Worm (Caenorhabditis elegans) whole organism, dauer: ENCODE measurements around the gene E02H4.8.

Experiments used
- unc-62 ChIP-seq: sonication (generic microtip); optimal IDR thresholded peaks from 2 replicates; lab custom pipeline; 2017; ENCODE audit warnings: missing biosample characterization, missing genetic modification reagents, missing genetic modification characterization

E02H4.8 gene

ce11 chrX:14263473-14263872 is at the start of gene E02H4.8:
Gene E02H4.8, minus strand, starts transcription at chrX:14263573.
- no peak for TF ChIP-seq unc-62 (GFP tag; lab: Kevin White, UChicago)

ce11 chrX:14312416-14312815 is 49.0 kb upstream of the E02H4.8 start:
- TF ChIP-seq unc-62 (GFP tag; lab: Kevin White, UChicago), result no peak

DNA sequence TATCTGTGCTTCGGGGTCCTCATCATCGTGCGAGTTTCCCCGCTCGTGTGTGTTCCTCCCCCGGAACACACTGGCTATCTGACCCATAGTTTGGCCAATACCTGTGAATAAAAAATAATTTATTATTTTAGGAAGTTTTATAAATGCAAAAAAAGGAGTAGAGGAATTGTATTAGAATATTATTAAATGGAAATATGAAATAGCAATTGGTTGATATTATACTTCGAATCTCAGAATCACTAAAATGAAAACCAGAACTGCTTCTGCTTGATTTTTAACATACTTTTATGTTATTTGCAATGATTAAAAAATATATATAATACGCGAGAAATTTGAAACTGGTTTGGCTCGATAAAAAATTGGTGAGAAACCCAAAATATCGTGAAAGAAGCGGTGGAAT is 48.2 kb upstream of the E02H4.8 start, which contains the start of gene mgrn-1:
TSS of gene mgrn-1 (minus strand) at position 101 of the 400 bp plus-strand sequence.
- TF ChIP-seq unc-62 (GFP tag; lab: Kevin White, UChicago), result no peak

DNA sequence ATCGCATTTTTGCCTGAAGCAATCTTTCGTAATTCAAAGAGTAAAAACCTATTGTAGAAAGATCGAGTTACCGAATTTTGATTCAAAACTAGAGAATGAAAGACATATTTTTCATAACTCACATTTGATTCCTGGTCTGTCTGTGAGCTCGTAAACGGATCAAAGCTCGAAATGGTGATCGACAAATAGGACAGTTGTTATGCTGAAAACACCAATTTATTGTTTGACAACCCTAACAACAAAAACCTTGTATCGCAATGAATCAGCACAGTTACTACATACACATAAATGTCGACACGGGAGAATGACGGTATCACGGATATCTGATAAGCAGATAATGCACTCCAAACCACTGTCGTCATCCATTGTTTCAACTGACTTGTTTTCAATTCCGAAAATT is 46.3 kb upstream of the E02H4.8 start:
- no peak for TF ChIP-seq unc-62 (GFP tag; lab: Kevin White, UChicago)

ce11 chrX:14307667-14308066 is 44.3 kb upstream of the E02H4.8 start, which contains the start of gene gphr-2:
Gene gphr-2, minus strand, starts transcription at chrX:14307767.
- TF ChIP-seq unc-62 (GFP tag; lab: Kevin White, UChicago), result no peak

DNA sequence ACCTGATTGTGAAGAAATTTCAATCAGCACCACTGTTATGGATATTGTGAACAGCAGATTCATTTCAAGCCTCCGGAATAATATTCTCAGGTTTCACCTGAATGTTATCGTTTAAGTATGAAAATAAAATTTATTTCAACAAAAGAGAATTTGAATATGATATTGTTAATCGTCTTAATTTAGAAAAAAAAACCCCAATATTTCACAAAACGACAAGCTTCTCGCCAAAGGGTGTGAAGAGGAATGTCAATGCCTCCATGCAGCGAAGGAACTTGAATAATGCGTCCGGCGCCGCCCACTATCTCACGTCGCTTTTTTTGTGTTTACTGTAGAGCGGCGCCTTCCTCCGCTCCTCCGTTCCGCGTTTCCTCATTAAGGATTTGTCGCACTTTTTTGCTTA is 39.7 kb upstream of the E02H4.8 start, which contains the start of gene C11H1.5:
TSS of gene C11H1.5 (minus strand) at position 101 of the 400 bp plus-strand sequence.
- no peak for TF ChIP-seq unc-62 (GFP tag; lab: Kevin White, UChicago)

DNA sequence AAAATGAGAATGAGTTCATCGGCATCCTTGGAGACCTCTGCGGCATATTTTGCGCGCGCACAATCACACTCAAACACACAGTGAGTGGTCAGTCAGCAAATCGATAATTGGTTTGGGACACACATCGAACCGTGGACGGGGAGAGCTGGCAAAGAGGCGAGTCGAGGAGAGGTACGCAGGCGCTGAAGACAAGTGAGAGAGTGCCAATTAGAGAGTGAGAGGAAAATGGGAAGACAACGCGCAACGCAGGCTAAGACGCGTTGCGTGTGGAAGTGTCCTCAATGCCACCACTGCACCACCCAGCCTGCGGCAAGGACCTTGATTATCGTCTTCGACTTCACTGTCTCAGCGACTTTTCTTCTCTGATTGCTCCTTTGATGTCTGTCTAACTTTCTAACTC is 33.8 kb upstream of the E02H4.8 start:
- no peak for TF ChIP-seq unc-62 (GFP tag; lab: Kevin White, UChicago)

- no peak for TF ChIP-seq unc-62 (GFP tag; lab: Kevin White, UChicago)
Observed at ce11 chrX:14296559-14296958, 33.2 kb upstream of the E02H4.8 start, which contains the start of gene madd-3. Gene madd-3, minus strand, starts transcription at chrX:14296659.

DNA sequence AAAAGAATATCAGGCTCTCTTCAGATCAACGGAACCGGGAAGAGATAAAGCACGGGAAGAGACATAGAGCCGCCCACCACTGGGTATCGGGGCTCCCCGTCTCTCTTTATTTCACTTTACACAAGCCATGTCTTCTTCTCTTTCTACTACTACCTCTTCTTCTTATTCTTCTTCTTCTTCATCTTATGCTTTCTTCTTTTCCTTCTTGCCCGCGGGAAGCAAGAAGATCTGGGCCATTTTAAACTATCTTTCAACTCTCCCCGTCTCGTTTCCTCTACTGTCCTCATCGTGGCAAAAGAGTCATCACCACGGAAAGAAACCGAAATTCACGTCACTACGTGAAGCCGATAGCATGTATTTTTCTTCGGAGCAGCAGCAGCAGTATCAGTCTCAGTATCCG is 29.3 kb upstream of the E02H4.8 start:
- TF ChIP-seq unc-62 (GFP tag; lab: Kevin White, UChicago), result no peak

- TF ChIP-seq unc-62 (GFP tag; lab: Kevin White, UChicago), result no peak
Observed at ce11 chrX:14289993-14290392, 26.6 kb upstream of the E02H4.8 start.

- no peak for TF ChIP-seq unc-62 (GFP tag; lab: Kevin White, UChicago)
Observed at ce11 chrX:14287888-14288287, 24.5 kb upstream of the E02H4.8 start.

DNA sequence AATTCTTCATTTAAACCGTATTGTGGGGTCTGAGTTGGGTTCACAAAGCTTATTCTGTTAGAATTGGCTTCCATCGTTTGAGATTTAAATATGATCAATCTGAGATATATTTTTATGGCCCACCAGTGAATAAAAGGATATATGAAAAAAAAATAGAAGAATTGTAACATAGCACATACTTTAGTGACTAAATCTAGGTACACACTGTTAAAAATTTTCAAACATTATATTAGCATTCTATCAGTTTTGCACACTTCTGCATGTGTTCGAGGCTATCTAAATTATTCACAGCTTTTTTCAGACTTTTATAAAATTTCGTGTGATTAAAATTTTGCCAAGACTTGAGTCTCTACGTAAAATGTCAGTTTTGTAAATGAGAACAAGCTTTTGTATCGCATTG is 18.2 kb upstream of the E02H4.8 start, which contains the start of gene E02H4.2:
TSS of gene E02H4.2 (minus strand) at position 101 of the 400 bp plus-strand sequence.
- TF ChIP-seq unc-62 (GFP tag; lab: Kevin White, UChicago), result no peak

DNA sequence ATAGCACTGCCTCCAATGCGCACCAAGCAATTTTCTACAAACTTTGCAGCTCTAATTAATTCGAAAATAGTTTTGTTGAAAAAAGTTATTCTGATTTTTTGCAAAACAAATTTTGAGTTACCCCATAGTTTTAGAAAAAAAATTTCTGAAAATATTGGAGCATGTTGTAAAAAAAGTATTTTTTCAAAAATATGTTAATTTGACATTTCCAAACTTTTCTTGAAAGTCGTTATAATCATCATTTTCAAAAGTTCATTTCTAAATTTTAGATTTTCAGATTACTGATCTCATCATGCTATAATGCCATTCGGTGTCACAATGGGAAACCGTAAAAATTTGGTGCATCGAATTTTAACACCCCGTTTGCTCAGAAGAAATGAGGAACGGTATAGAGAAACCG is 4.4 kb upstream of the E02H4.8 start, which contains the start of gene del-1:
TSS of gene del-1 (plus strand) at position 301 of the 400 bp plus-strand sequence.
- TF ChIP-seq unc-62 (GFP tag; lab: Kevin White, UChicago), result no peak

ce11 chrX:14267170-14267569 is 3.8 kb upstream of the E02H4.8 start:
- TF ChIP-seq unc-62 (GFP tag; lab: Kevin White, UChicago), result no peak

DNA sequence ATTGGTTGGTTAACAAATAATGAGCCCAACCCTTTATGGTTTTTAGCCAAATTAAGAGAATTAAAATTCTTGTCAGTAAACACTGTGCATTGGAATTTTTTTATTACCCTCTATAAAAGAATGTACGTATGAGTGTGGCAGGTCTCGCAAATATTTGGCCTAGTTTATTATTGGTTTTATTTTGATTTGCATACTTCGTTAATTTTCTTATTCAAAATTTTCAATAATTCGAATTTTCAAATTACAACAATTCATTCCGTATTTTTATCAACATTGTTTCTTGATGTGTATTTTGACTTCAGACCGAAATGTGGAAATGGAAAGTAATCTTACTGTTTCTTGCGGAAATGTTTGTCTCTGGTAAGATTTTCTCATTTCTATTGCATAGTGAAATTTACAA is 5.7 kb downstream of the E02H4.8 start, which contains the start of gene E02H4.4:
TSS of gene E02H4.4 (plus strand) at position 301 of the 400 bp plus-strand sequence.
- no peak for TF ChIP-seq unc-62 (GFP tag; lab: Kevin White, UChicago)

- no peak for TF ChIP-seq unc-62 (GFP tag; lab: Kevin White, UChicago)
Observed at ce11 chrX:14255973-14256372, 7.4 kb downstream of the E02H4.8 start, which contains the start of gene E02H4.7. Gene E02H4.7, plus strand, starts transcription at chrX:14256273.

DNA sequence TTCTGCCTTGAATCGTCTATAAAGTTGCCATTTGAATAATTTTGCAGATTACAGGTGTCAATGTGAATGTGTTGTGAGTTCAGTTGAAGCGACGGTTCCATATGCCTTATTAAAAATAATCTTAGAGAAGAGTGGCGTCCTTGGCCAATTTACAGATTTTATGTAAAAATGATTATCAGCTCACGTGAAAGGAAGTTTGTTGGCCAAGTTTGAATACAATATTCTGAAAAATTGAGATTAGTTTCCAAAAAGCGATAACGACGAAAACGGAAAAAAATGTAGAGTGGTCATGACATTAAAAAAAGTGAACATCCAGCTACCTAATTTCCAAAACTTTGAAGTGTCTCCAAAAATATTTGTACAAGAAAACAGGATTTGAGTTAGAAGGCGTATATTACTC is 8.3 kb downstream of the E02H4.8 start, which contains the start of gene E02H4.5:
TSS of gene E02H4.5 (minus strand) at position 101 of the 400 bp plus-strand sequence.
- no peak for TF ChIP-seq unc-62 (GFP tag; lab: Kevin White, UChicago)
